Worm (Caenorhabditis elegans): ENCODE results near the gene F09C6.12.

Gene F09C6.12

ce11 chrV:16880679-16881078 is 2.0 kb upstream of the F09C6.12 start, which contains the start of gene F09C6.14:
TSS of gene F09C6.14 (plus strand) at chrV:16880979.
- no peak for TF ChIP-seq nfya-2 (GFP tag; IDR thresholded peaks at IDR 0.05)
- no peak for TF ChIP-seq sptf-2 (GFP tag; optimal IDR thresholded peaks at IDR 0.05)
- no peak for TF ChIP-seq rcor-1 (GFP tag; IDR thresholded peaks at IDR 0.05)
- no peak for TF ChIP-seq ccch-3 (GFP tag; optimal IDR thresholded peaks at IDR 0.05)
- TF ChIP-seq ztf-28 (GFP tag; IDR thresholded peaks at IDR 0.05): no peak
- TF ChIP-seq dox-1 (GFP tag; IDR thresholded peaks at IDR 0.05): no peak
- TF ChIP-seq madf-3 (GFP tag; IDR thresholded peaks at IDR 0.05): no peak
- TF ChIP-seq xnd-1 (tag; optimal IDR thresholded peaks at IDR 0.05): no peak
- TF ChIP-seq ztf-26 (tag; optimal IDR thresholded peaks at IDR 0.05): no peak
- TF ChIP-seq F39B2.1 (GFP tag; IDR thresholded peaks at IDR 0.05): no peak

- TF ChIP-seq repo-1 (tag; optimal IDR thresholded peaks at IDR 0.05): no peak
- TF ChIP-seq ztf-25 (GFP tag; IDR thresholded peaks at IDR 0.05): no peak
- no peak for TF ChIP-seq nfya-2 (GFP tag; IDR thresholded peaks at IDR 0.05)
- no peak for TF ChIP-seq ceh-40 (GFP tag; IDR thresholded peaks at IDR 0.05)
- TF ChIP-seq aptf-3 (GFP tag; IDR thresholded peaks at IDR 0.05): no peak
- TF ChIP-seq F22D6.2 (tag; optimal IDR thresholded peaks at IDR 0.05): no peak
- TF ChIP-seq hlh-12 (tag; optimal IDR thresholded peaks at IDR 0.05): no peak
- no peak for TF ChIP-seq snpc-1.3 (tag; optimal IDR thresholded peaks at IDR 0.05; ENCODE audit: insufficient read depth)
- no peak for TF ChIP-seq lsy-27 (tag; optimal IDR thresholded peaks at IDR 0.05; ENCODE audit: borderline replicate concordance, insufficient read depth)
- TF ChIP-seq nfyb-1 (GFP tag; IDR thresholded peaks at IDR 0.05): no peak
- no peak for TF ChIP-seq attf-5 (GFP tag; optimal IDR thresholded peaks at IDR 0.05)
- no peak for TF ChIP-seq snpc-4 (GFP tag; optimal IDR thresholded peaks at IDR 0.05)
- TF ChIP-seq snpc-4 (tag; optimal IDR thresholded peaks at IDR 0.05): no peak
Observed at ce11 chrV:16884744-16885143, 2.1 kb downstream of the F09C6.12 start, which contains the start of gene F09C6.13. TSS of gene F09C6.13 (plus strand) at chrV:16885044.

- TF ChIP-seq pbrm-1 (GFP tag; IDR thresholded peaks at IDR 0.05): no peak
- no peak for TF ChIP-seq dox-1 (GFP tag; IDR thresholded peaks at IDR 0.05)
- no peak for TF ChIP-seq dpl-1 (GFP tag; optimal IDR thresholded peaks at IDR 0.05)
- no peak for TF ChIP-seq let-526 (GFP tag; IDR thresholded peaks at IDR 0.05)
- no peak for TF ChIP-seq T26A5.8 (tag; optimal IDR thresholded peaks at IDR 0.05)
Observed at ce11 chrV:16888788-16889325, 6.2 kb downstream of the F09C6.12 start, which contains the start of the genes ifas-2 and fbxa-44. TSS of gene ifas-2 (minus strand) at chrV:16888888. TSS of gene fbxa-44 (plus strand) at chrV:16889275.

- TF ChIP-seq aptf-2 (GFP tag; conservative IDR thresholded peaks at IDR 0.05): no peak
- no peak for TF ChIP-seq C06A6.2 (GFP tag; conservative IDR thresholded peaks at IDR 0.05)
- no peak for TF ChIP-seq F22D6.2 (tag; optimal IDR thresholded peaks at IDR 0.05)
- no peak for TF ChIP-seq ztf-28 (GFP tag; IDR thresholded peaks at IDR 0.05)
- no peak for TF ChIP-seq ccch-3 (GFP tag; optimal IDR thresholded peaks at IDR 0.05)
- no peak for TF ChIP-seq K12H6.12 (tag; optimal IDR thresholded peaks at IDR 0.05)
Observed at ce11 chrV:16893440-16893839, 10.8 kb downstream of the F09C6.12 start, which contains the start of gene F09C6.15. TSS of gene F09C6.15 (plus strand) at chrV:16893740.

ce11 chrV:16899355-16899754 is 16.7 kb downstream of the F09C6.12 start, which contains the start of gene fbxa-45:
TSS of gene fbxa-45 (minus strand) at chrV:16899455.
- TF ChIP-seq egl-18 (GFP tag; IDR thresholded peaks at IDR 0.05) (0 out of 2 replicates have a peak, but pooled peaks have one; percentile 26), hmg-20 (GFP tag; IDR thresholded peaks at IDR 0.05) (no peak)
